Fruit fly (Drosophila melanogaster) whole organism, embryonic: ENCODE data around the gene Ing5.

Experiments used
- Atf-2 ChIP-seq: fragments of 200-800 bp; sonication (Bioruptor generic); optimal IDR thresholded peaks from 2 replicates; lab custom pipeline; 2016; ENCODE audit warnings: missing biosample characterization, missing genetic modification characterization
- Bdp1 ChIP-seq: fragments of 200-800 bp; sonication (Bioruptor generic); optimal IDR thresholded peaks from 3 replicates; lab custom pipeline; 2016; ENCODE audit warnings: missing biosample characterization, missing genetic modification characterization
- BtbVII ChIP-seq: fragments of 200-800 bp; sonication (Bioruptor generic); optimal IDR thresholded peaks from 3 replicates; lab custom pipeline; 2017; ENCODE audit warnings: missing biosample characterization, mild to moderate bottlenecking, missing genetic modification characterization
- CG11247 ChIP-seq: fragments of 200-800 bp; sonication (Bioruptor generic); IDR thresholded peaks from 2 replicates; pipeline ENCODE4 v1.3.6; 2022; ENCODE audit warnings: missing biosample characterization, missing genetic modification characterization
- CG12155 ChIP-seq: fragments of 200-800 bp; sonication (Bioruptor generic); optimal IDR thresholded peaks from 3 replicates; lab custom pipeline; 2016; ENCODE audit warnings: missing biosample characterization, missing genetic modification characterization
- CG12659 ChIP-seq: fragments of 200-800 bp; sonication (Bioruptor generic); optimal IDR thresholded peaks from 3 replicates; lab custom pipeline; 2017; ENCODE audit warnings: mild to moderate bottlenecking, missing biosample characterization, missing genetic modification reagents, missing genetic modification characterization
- CG12942 ChIP-seq: fragments of 200-800 bp; sonication (Bioruptor generic); optimal IDR thresholded peaks from 3 replicates; lab custom pipeline; 2016; ENCODE audit warnings: missing biosample characterization, missing genetic modification characterization
- CG15073 ChIP-seq: fragments of 200-800 bp; sonication (Bioruptor generic); optimal IDR thresholded peaks from 2 replicates; lab custom pipeline; 2016; ENCODE audit warnings: missing biosample characterization, missing genetic modification characterization
- CG16813 ChIP-seq: fragments of 200-800 bp; sonication (Bioruptor generic); IDR thresholded peaks from 3 replicates; pipeline ENCODE4 v1.3.6; 2022; ENCODE audit warnings: missing biosample characterization, missing genetic modification characterization; ENCODE audit not compliant: partially characterized antibody
- CG17186 ChIP-seq: fragments of 200-800 bp; sonication (Bioruptor generic); optimal IDR thresholded peaks from 3 replicates; lab custom pipeline; 2017; ENCODE audit warnings: missing biosample characterization, missing genetic modification reagents, missing genetic modification characterization
- CG2116 ChIP-seq: fragments of 200-800 bp; sonication (Bioruptor generic); optimal IDR thresholded peaks from 3 replicates; lab custom pipeline; 2018; ENCODE audit warnings: missing biosample characterization, mild to moderate bottlenecking, missing genetic modification characterization
- CG30403 ChIP-seq: fragments of 200-800 bp; sonication (Bioruptor generic); optimal IDR thresholded peaks from 3 replicates; lab custom pipeline; 2016; ENCODE audit warnings: missing biosample characterization, missing genetic modification characterization
- CG5245 ChIP-seq: fragments of 200-800 bp; sonication (Bioruptor generic); optimal IDR thresholded peaks from 3 replicates; lab custom pipeline; 2016; ENCODE audit warnings: missing biosample characterization, missing genetic modification characterization
- CG6654 ChIP-seq: fragments of 200-800 bp; sonication (Bioruptor generic); optimal IDR thresholded peaks from 2 replicates; lab custom pipeline; 2017; ENCODE audit warnings: missing biosample characterization, mild to moderate bottlenecking, missing genetic modification characterization
- CG6683 ChIP-seq: fragments of 200-800 bp; sonication (Bioruptor generic); optimal IDR thresholded peaks from 2 replicates; lab custom pipeline; 2017; ENCODE audit warnings: missing biosample characterization, mild to moderate bottlenecking, missing genetic modification characterization, missing genetic modification reagents
- CG6791 ChIP-seq: fragments of 200-800 bp; sonication (Bioruptor generic); IDR thresholded peaks from 3 replicates; pipeline ENCODE4 v1.3.6; 2022; ENCODE audit warnings: missing biosample characterization, missing genetic modification characterization; ENCODE audit not compliant: partially characterized antibody
- CG7928 ChIP-seq: fragments of 200-800 bp; sonication (Bioruptor generic); optimal IDR thresholded peaks from 2 replicates; lab custom pipeline; 2017; ENCODE audit warnings: missing biosample characterization, mild to moderate bottlenecking, missing genetic modification characterization
- CG8924 ChIP-seq: fragments of 200-800 bp; optimal IDR thresholded peaks from 3 replicates; lab custom pipeline; 2019; ENCODE audit warnings: missing biosample characterization, mild to moderate bottlenecking, missing genetic modification characterization, moderate library complexity
- CTCF ChIP-seq: fragments of 200-800 bp; sonication (Bioruptor generic); optimal IDR thresholded peaks from 2 replicates; lab custom pipeline; 2017; ENCODE audit warnings: missing biosample characterization, mild to moderate bottlenecking, missing genetic modification characterization, moderate library complexity
- Chrac-16 ChIP-seq: fragments of 200-800 bp; sonication (Bioruptor generic); optimal IDR thresholded peaks from 3 replicates; lab custom pipeline; 2016; ENCODE audit warnings: missing biosample characterization, missing genetic modification characterization
- HLH54F ChIP-seq: fragments of 200-800 bp; sonication (Bioruptor generic); optimal IDR thresholded peaks from 3 replicates; lab custom pipeline; 2016; ENCODE audit warnings: missing biosample characterization, missing genetic modification characterization
- Kr ChIP-seq: fragments of 200-800 bp; sonication (Bioruptor generic); optimal IDR thresholded peaks from 2 replicates; lab custom pipeline; 2017; ENCODE audit warnings: missing biosample characterization, mild to moderate bottlenecking, missing genetic modification characterization
- Oli ChIP-seq: fragments of 200-800 bp; sonication (Bioruptor generic); optimal IDR thresholded peaks from 2 replicates; lab custom pipeline; 2018; ENCODE audit warnings: missing biosample characterization, mild to moderate bottlenecking, missing genetic modification characterization, moderate library complexity
- Ptx1 ChIP-seq: fragments of 200-800 bp; sonication (Bioruptor generic); IDR thresholded peaks from 2 replicates; pipeline ENCODE4 v1.3.6; 2022; ENCODE audit warnings: missing biosample characterization, missing genetic modification characterization
- Vsx1 ChIP-seq: fragments of 200-800 bp; sonication (Bioruptor generic); optimal IDR thresholded peaks from 2 replicates; lab custom pipeline; 2017; ENCODE audit warnings: missing biosample characterization, mild to moderate bottlenecking, missing genetic modification characterization, missing genetic modification reagents
- abd-A ChIP-seq: fragments of 200-800 bp; sonication (Bioruptor generic); optimal IDR thresholded peaks from 3 replicates; lab custom pipeline; 2019; ENCODE audit warnings: missing biosample characterization, mild to moderate bottlenecking, missing genetic modification characterization, moderate library complexity
- bcd ChIP-seq: fragments of 200-800 bp; sonication (Bioruptor generic); optimal IDR thresholded peaks from 2 replicates; lab custom pipeline; 2017; ENCODE audit warnings: missing biosample characterization, mild to moderate bottlenecking, missing genetic modification characterization
- cas ChIP-seq: fragments of 200-800 bp; sonication (Bioruptor generic); IDR thresholded peaks from 2 replicates; pipeline ENCODE4 v1.3.6; 2022; ENCODE audit warnings: missing biosample characterization, missing genetic modification characterization
- dan ChIP-seq: fragments of 200-800 bp; sonication (Bioruptor generic); IDR thresholded peaks from 2 replicates; pipeline ENCODE4 v1.3.6; 2022; ENCODE audit warnings: missing biosample characterization, missing genetic modification characterization
- fd3F ChIP-seq: fragments of 200-800 bp; sonication (Bioruptor generic); optimal IDR thresholded peaks from 2 replicates; lab custom pipeline; 2018; ENCODE audit warnings: missing biosample characterization, mild to moderate bottlenecking, missing genetic modification characterization, moderate library complexity
- insv ChIP-seq, 2 experiments: fragments of 200-800 bp; sonication (Bioruptor generic); optimal IDR thresholded peaks; 3 replicates each; lab custom pipeline; 2016 to 2018; ENCODE audit warnings: missing biosample characterization in 2 of 2, missing genetic modification characterization in 2 of 2
- jumu ChIP-seq: fragments of 200-800 bp; sonication (Bioruptor generic); optimal IDR thresholded peaks from 3 replicates; lab custom pipeline; 2016; ENCODE audit warnings: missing biosample characterization, missing genetic modification characterization
- luna ChIP-seq: fragments of 200-800 bp; sonication (Bioruptor generic); optimal IDR thresholded peaks from 2 replicates; lab custom pipeline; 2016; ENCODE audit warnings: missing biosample characterization, missing genetic modification characterization
- slou ChIP-seq: fragments of 200-800 bp; sonication (Bioruptor generic); optimal IDR thresholded peaks from 3 replicates; lab custom pipeline; 2016; ENCODE audit warnings: missing biosample characterization, missing genetic modification characterization
- sna ChIP-seq: fragments of 200-800 bp; sonication (Bioruptor generic); IDR thresholded peaks from 2 replicates; pipeline ENCODE4 v1.3.6; 2022; ENCODE audit warnings: missing biosample characterization, missing genetic modification characterization; ENCODE audit not compliant: partially characterized antibody
- toy ChIP-seq: fragments of 200-800 bp; sonication (Bioruptor generic); IDR thresholded peaks from 2 replicates; pipeline ENCODE4 v1.3.6; 2022; ENCODE audit warnings: missing biosample characterization, missing genetic modification characterization
- trem ChIP-seq: fragments of 200-800 bp; optimal IDR thresholded peaks from 3 replicates; lab custom pipeline; 2019; ENCODE audit warnings: missing biosample characterization, mild to moderate bottlenecking, missing genetic modification characterization, moderate library complexity
- z ChIP-seq: fragments of 200-800 bp; sonication (Bioruptor generic); IDR thresholded peaks from 3 replicates; pipeline ENCODE4 v1.3.6; 2022; ENCODE audit warnings: missing biosample characterization, missing genetic modification characterization

Ing5 gene

dm6 chr2L:13366109-13366747, 20.9 kb downstream of the Ing5 start, which contains the start of the genes Nnp-1 and Grx3 (continued):
- TF ChIP-seq CG17186 (GFP tag; lab: Kevin White, UChicago): peak; percentile 13
- peak; percentile 2 for TF ChIP-seq slou
- no peak for TF ChIP-seq insv (GFP tag; optimal IDR thresholded peaks at IDR 0.05; lab: Kevin White, UChicago)
- peak; percentile 61 for TF ChIP-seq CG12155 (GFP tag; lab: Kevin White, UChicago)
- peak; percentile 51 for TF ChIP-seq fd3F (GFP tag; lab: Kevin White, UChicago)
- peak; percentile 35 for TF ChIP-seq Chrac-16 (GFP tag; lab: Kevin White, UChicago)
- no peak for TF ChIP-seq jumu (GFP tag; lab: Kevin White, UChicago)
- peak; percentile 57 for TF ChIP-seq CG30403 (GFP tag; lab: Kevin White, UChicago)
- no peak for TF ChIP-seq Atf-2 (GFP tag; lab: Kevin White, UChicago)
- TF ChIP-seq trem: peak; percentile 75
- TF ChIP-seq dan (GFP tag; lab: Robert Waterston, UW): no peak

- no peak for TF ChIP-seq HLH54F (GFP tag; lab: Kevin White, UChicago)
- TF ChIP-seq CG6683 (GFP tag; lab: Kevin White, UChicago): no peak
- TF ChIP-seq CG16813 (GFP tag; lab: Robert Waterston, UW): no peak
- TF ChIP-seq CG8924: no peak
- TF ChIP-seq CG2116 (GFP tag; lab: Kevin White, UChicago): no peak
- no peak for TF ChIP-seq toy (GFP tag; lab: Robert Waterston, UW)
- TF ChIP-seq Oli: no peak
- no peak for TF ChIP-seq bcd
- TF ChIP-seq z (GFP tag; lab: Robert Waterston, UW): peak; percentile 98
- TF ChIP-seq luna (GFP tag; lab: Kevin White, UChicago): no peak
- TF ChIP-seq CG11247: no peak
- TF ChIP-seq CG6791 (GFP tag; lab: Robert Waterston, UW): peak; percentile 16; the same call in 1 of the 3 replicates
- TF ChIP-seq CG15073 (GFP tag; lab: Kevin White, UChicago): no peak
- no peak for TF ChIP-seq CG12659
- no peak for TF ChIP-seq Bdp1 (GFP tag; lab: Kevin White, UChicago)
- TF ChIP-seq Ptx1 (GFP tag; lab: Robert Waterston, UW): no peak
Observed at dm6 chr2L:13362953-13363352, 24.2 kb downstream of the Ing5 start.

- TF ChIP-seq CG12942 (GFP tag; lab: Kevin White, UChicago) (no peak), Vsx1 (no peak), sna (GFP tag; lab: Robert Waterston, UW) (no peak), CG7928 (GFP tag; lab: Kevin White, UChicago) (no peak), CG6654 (GFP tag; lab: Kevin White, UChicago) (no peak), BtbVII (no peak), CG5245 (GFP tag; lab: Kevin White, UChicago) (no peak), abd-A (no peak), cas (GFP tag; lab: Robert Waterston, UW) (no peak), Kr (GFP tag; lab: Kevin White, UChicago) (no peak), CTCF (GFP tag; lab: Kevin White, UChicago) (no peak), CG12659 (no peak)
Observed at dm6 chr2L:13361465-13361864, 25.6 kb downstream of the Ing5 start, which contains the start of gene CG9377. CG9377 (minus strand) TSS chr2L:13361565.
